Worm (Caenorhabditis elegans) whole organism, L3 larva: ENCODE measurements around the gene M70.5.
"Not testable (repeated sequence)": the region's sequence is repeated elsewhere in the genome, so short reads cannot be mapped to it uniquely, and the experiment has no call there.

Experiments used
- R02D3.7 ChIP-seq: fragments of 150-350 bp; optimal IDR thresholded peaks from 2 replicates; lab custom pipeline; 2014; ENCODE audit warnings: missing biosample characterization, missing genetic modification characterization
- ZK546.5 ChIP-seq: sonication (generic microtip); optimal IDR thresholded peaks from 2 replicates; lab custom pipeline; 2017; ENCODE audit warnings: missing biosample characterization, missing genetic modification characterization
- aly-2 ChIP-seq: fragments of 150-350 bp; optimal IDR thresholded peaks from 2 replicates; lab custom pipeline; 2014; ENCODE audit warnings: missing biosample characterization, missing genetic modification characterization
- ama-1 ChIP-seq: fragments of 150-350 bp; optimal IDR thresholded peaks from 2 replicates; lab custom pipeline; 2018
- ceh-16 ChIP-seq: sonication (generic microtip); optimal IDR thresholded peaks from 2 replicates; lab custom pipeline; 2017; ENCODE audit warnings: missing biosample characterization, missing genetic modification characterization
- ceh-28 ChIP-seq: fragments of 150-350 bp; optimal IDR thresholded peaks from 2 replicates; lab custom pipeline; 2014; ENCODE audit warnings: missing biosample characterization, missing genetic modification reagents, missing genetic modification characterization
- ceh-82 ChIP-seq: fragments of 150-350 bp; optimal IDR thresholded peaks from 2 replicates; lab custom pipeline; 2014; ENCODE audit warnings: missing biosample characterization, missing genetic modification characterization
- ceh-9 ChIP-seq: sonication (generic microtip); optimal IDR thresholded peaks from 2 replicates; lab custom pipeline; 2018; ENCODE audit warnings: missing biosample characterization, missing genetic modification characterization
- daf-12 ChIP-seq: fragments of 150-350 bp; optimal IDR thresholded peaks from 2 replicates; lab custom pipeline; 2014; ENCODE audit warnings: missing biosample characterization, missing genetic modification reagents, missing genetic modification characterization
- elt-1 ChIP-seq: fragments of 150-350 bp; optimal IDR thresholded peaks from 2 replicates; lab custom pipeline; 2014; ENCODE audit warnings: missing biosample characterization, missing genetic modification characterization
- elt-2 ChIP-seq: sonication (generic microtip); optimal IDR thresholded peaks from 2 replicates; lab custom pipeline; 2016; ENCODE audit warnings: missing genetic modification reagents, mild to moderate bottlenecking, missing genetic modification characterization, missing compliant biosample characterization
- elt-3 ChIP-seq, 3 experiments: fragments of 150-350 bp in 1 of 3; sonication (generic microtip) in 2 of 3; optimal IDR thresholded peaks; 2 replicates in 2 of 3; 4 replicates in 1 of 3; lab custom pipeline; 2014 to 2017; ENCODE audit warnings: missing biosample characterization in 3 of 3, missing genetic modification characterization in 3 of 3
- eor-1 ChIP-seq, 2 experiments: fragments of 150-350 bp; optimal IDR thresholded peaks; 2 replicates each; lab custom pipeline; 2014 to 2018; ENCODE audit warnings: missing biosample characterization in 2 of 2, missing genetic modification characterization in 2 of 2
- fkh-10 ChIP-seq: sonication (generic microtip); optimal IDR thresholded peaks from 2 replicates; lab custom pipeline; 2017; ENCODE audit warnings: missing biosample characterization, missing genetic modification reagents, missing genetic modification characterization
- fos-1 ChIP-seq: fragments of 150-350 bp; optimal IDR thresholded peaks from 2 replicates; lab custom pipeline; 2014; ENCODE audit warnings: missing biosample characterization, missing genetic modification characterization
- hmg-11 ChIP-seq: sonication (generic microtip); optimal IDR thresholded peaks from 2 replicates; lab custom pipeline; 2016; ENCODE audit warnings: missing genetic modification characterization, missing compliant biosample characterization
- lin-39 ChIP-seq: fragments of 150-350 bp; optimal IDR thresholded peaks from 2 replicates; lab custom pipeline; 2018; ENCODE audit warnings: missing biosample characterization, missing genetic modification reagents, missing genetic modification characterization
- lsy-12 ChIP-seq: sonication (generic microtip); optimal IDR thresholded peaks from 2 replicates; lab custom pipeline; 2016; ENCODE audit warnings: mild to moderate bottlenecking, missing genetic modification characterization, missing compliant biosample characterization
- mdl-1 ChIP-seq: fragments of 150-350 bp; optimal IDR thresholded peaks from 2 replicates; lab custom pipeline; 2014; ENCODE audit warnings: missing biosample characterization, missing genetic modification characterization
- mml-1 ChIP-seq: fragments of 150-350 bp; sonication (generic microtip); optimal IDR thresholded peaks from 3 replicates; lab custom pipeline; 2014; ENCODE audit warnings: missing biosample characterization, missing genetic modification characterization
- nhr-12 ChIP-seq: fragments of 150-350 bp; optimal IDR thresholded peaks from 2 replicates; lab custom pipeline; 2014; ENCODE audit warnings: missing biosample characterization, missing genetic modification characterization
- nhr-23 ChIP-seq: fragments of 150-350 bp; optimal IDR thresholded peaks from 2 replicates; lab custom pipeline; 2014; ENCODE audit warnings: missing biosample characterization, missing genetic modification reagents, missing genetic modification characterization
- nhr-237 ChIP-seq: fragments of 150-350 bp; optimal IDR thresholded peaks from 2 replicates; lab custom pipeline; 2014; ENCODE audit warnings: missing biosample characterization, missing genetic modification characterization
- nhr-25 ChIP-seq: sonication (generic microtip); optimal IDR thresholded peaks from 2 replicates; lab custom pipeline; 2017; ENCODE audit warnings: missing biosample characterization, missing genetic modification characterization
- nhr-28 ChIP-seq: fragments of 150-350 bp; optimal IDR thresholded peaks from 2 replicates; lab custom pipeline; 2014; ENCODE audit warnings: missing biosample characterization, missing genetic modification characterization
- nhr-43 ChIP-seq: sonication (generic microtip); optimal IDR thresholded peaks from 2 replicates; lab custom pipeline; 2016; ENCODE audit warnings: mild to moderate bottlenecking, missing genetic modification characterization, missing compliant biosample characterization; ENCODE audit not compliant: poor library complexity, severe bottlenecking
- nhr-67 ChIP-seq: fragments of 150-350 bp; optimal IDR thresholded peaks from 2 replicates; lab custom pipeline; 2014; ENCODE audit warnings: missing biosample characterization, missing genetic modification characterization
- nhr-76 ChIP-seq: fragments of 150-350 bp; sonication (generic microtip); optimal IDR thresholded peaks from 5 replicates; lab custom pipeline; 2014; ENCODE audit warnings: missing biosample characterization, missing genetic modification characterization
- nhr-77 ChIP-seq: fragments of 150-350 bp; optimal IDR thresholded peaks from 2 replicates; lab custom pipeline; 2014; ENCODE audit warnings: missing biosample characterization, missing genetic modification characterization
- pha-4 ChIP-seq: fragments of 150-350 bp; optimal IDR thresholded peaks from 2 replicates; lab custom pipeline; 2014; ENCODE audit warnings: missing biosample characterization, missing genetic modification reagents, missing genetic modification characterization
- pqm-1 ChIP-seq: fragments of 150-350 bp; optimal IDR thresholded peaks from 2 replicates; lab custom pipeline; 2017; ENCODE audit warnings: missing biosample characterization, missing genetic modification characterization, inconsistent platforms
- snpc-4 ChIP-seq: fragments of 150-350 bp; optimal IDR thresholded peaks from 2 replicates; lab custom pipeline; 2014; ENCODE audit warnings: missing biosample characterization, missing genetic modification characterization
- tbx-2 ChIP-seq: sonication (generic microtip); optimal IDR thresholded peaks from 2 replicates; lab custom pipeline; 2016; ENCODE audit warnings: mild to moderate bottlenecking, missing genetic modification characterization, missing compliant biosample characterization
- unc-39 ChIP-seq: sonication (generic microtip); optimal IDR thresholded peaks from 4 replicates; lab custom pipeline; 2017; ENCODE audit warnings: missing biosample characterization, missing genetic modification characterization
- unc-62 ChIP-seq: fragments of 150-350 bp; sonication (generic microtip); optimal IDR thresholded peaks from 4 replicates; lab custom pipeline; 2014; ENCODE audit warnings: missing biosample characterization, missing genetic modification reagents, missing genetic modification characterization
- ztf-11 ChIP-seq: fragments of 150-350 bp; optimal IDR thresholded peaks from 2 replicates; lab custom pipeline; 2014; ENCODE audit warnings: missing biosample characterization, missing genetic modification characterization
- ztf-4 ChIP-seq: fragments of 150-350 bp; optimal IDR thresholded peaks from 2 replicates; lab custom pipeline; 2014; ENCODE audit warnings: missing biosample characterization, missing genetic modification characterization

M70.5 gene

DNA sequence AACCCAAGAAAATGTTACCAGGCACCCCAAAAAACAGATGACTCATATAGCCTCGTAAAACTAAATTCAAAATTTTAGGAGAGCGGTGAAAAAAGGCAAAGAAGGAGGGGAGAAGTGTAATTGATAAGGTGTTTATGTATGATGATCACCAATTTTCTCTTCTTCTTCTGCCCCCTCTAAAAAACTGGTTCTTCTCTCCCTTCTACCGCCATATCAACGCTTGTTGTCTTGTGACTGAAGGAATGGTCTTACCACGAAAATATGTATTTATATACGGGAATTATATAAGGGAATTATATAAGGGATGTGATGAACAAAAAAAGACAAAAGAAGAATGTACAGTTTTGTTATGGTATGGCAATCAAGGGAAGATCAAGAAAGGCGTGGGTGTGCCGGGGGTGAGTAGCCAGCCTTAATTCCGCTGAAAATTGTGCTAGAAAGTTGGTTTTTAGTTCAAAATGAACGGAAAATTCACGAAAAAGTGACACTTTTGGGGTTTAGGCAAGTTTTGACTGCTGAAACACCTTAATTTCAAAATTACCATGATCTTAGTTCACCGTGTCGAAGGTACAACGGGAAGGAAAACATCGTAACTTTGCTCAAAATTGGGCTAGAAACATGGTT lies 6.0 kb upstream of the M70.5 start (continued):
- TF ChIP-seq nhr-76 (tag; lab: Kevin White, UChicago), result no peak
- peak; percentile 55 for TF ChIP-seq nhr-25
- no peak for TF ChIP-seq unc-62 (GFP tag; lab: Kevin White, UChicago)
- no peak for TF ChIP-seq nhr-237
- TF ChIP-seq nhr-67 (tag; lab: Kevin White, UChicago), result no peak
- no peak for TF ChIP-seq tbx-2 (tag; lab: Kevin White, UChicago)
- no peak for TF ChIP-seq ZK546.5 (tag; lab: Kevin White, UChicago)
- no peak for TF ChIP-seq daf-12
- no peak for TF ChIP-seq unc-39 (tag; lab: Kevin White, UChicago)
- no peak for TF ChIP-seq ztf-4 (tag; lab: Kevin White, UChicago)
- no peak for TF ChIP-seq lin-39 (tag; lab: Kevin White, UChicago)
- peak; percentile 60 for TF ChIP-seq ama-1 (lab: Kevin White, UChicago)
- no peak for TF ChIP-seq fos-1
- peak; percentile 87 for TF ChIP-seq nhr-23 (tag; lab: Kevin White, UChicago)
- TF ChIP-seq hmg-11 (tag; lab: Kevin White, UChicago), result no peak

DNA sequence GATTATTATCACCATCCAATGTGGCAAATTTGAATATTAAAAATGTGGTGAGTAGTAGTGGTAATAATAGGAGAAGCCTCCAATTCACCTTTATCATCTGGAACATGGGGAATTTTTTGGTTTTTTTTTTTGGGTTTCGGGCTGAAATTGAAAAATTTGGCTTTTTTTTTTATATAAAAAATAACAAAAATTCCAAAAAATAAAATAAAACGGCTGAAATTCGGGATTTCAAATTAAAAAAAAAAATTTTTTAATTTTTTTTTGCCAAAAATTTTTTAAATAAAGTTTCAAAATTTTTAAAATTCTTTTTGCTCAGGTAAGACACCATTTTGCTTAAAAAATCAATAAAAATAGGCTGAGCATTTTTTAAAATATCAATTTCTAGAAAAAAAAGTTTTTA lies 11.9 kb downstream of the M70.5 start, which contains the start of gene famp-1:
TSS of gene famp-1 (minus strand) at position 101 of the 400 bp plus-strand sequence.
- TF ChIP-seq ztf-4 (tag; lab: Kevin White, UChicago) (no peak), nhr-12 (no peak), fkh-10 (GFP tag; lab: Kevin White, UChicago) (no peak), nhr-67 (tag; lab: Kevin White, UChicago) (no peak), lin-39 (tag; lab: Kevin White, UChicago) (no peak), R02D3.7 (tag; lab: Kevin White, UChicago) (no peak), ZK546.5 (tag; lab: Kevin White, UChicago) (no peak)

DNA sequence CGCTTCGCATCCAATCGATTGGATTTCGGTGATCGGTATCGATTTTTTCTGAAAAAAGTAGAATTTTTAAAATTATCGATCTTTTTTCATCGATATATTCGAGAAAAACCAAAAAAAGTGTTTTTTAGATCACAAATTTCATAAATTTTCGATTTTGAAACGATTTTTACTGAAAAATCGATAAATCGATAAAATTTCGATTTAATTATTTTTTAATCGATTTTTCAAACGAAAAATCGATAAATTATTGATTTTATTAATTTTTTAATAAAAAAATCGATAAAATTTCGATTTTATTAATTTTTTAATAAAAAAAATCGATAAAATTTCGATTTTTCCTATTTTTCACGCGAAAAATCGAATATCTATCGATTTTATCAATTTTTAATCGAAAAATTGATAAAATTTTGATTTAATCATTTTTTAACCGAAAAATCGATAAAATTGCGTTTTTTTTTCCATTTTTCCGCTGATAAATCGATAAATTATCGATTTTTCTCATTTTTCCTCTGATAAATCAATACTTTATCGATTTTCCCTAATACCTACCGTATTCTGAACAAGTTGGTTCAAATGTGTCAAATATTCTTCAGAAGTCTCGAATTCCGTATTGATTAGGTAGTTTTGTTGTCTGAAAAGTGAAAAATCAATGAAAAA lies 21.9 kb downstream of the M70.5 start:
- peak; percentile 87 for TF ChIP-seq ceh-28 (tag; lab: Kevin White, UChicago)
- no peak for TF ChIP-seq nhr-25

DNA sequence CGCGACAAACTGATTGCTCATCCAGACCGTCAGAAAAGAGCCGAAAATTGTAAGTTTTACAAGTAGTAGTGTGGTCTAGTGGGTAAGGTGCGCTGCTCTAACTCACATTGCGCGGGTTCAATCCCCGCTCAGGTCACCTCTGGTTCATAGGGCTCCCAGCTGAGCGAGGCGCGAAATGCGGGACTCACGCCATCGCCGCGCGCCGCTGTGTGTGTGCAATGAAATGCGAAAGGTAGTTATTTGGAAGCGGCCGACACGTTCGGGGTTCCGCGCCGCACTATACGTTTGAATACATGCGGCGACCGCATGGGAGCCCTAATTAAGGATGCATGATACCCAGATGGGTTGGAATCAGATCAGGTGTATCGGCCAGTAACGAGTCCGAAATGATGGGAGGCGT lies 29.3 kb downstream of the M70.5 start:
- no peak for TF ChIP-seq nhr-77
- no peak for TF ChIP-seq aly-2
- TF ChIP-seq snpc-4, result no peak
- no peak for TF ChIP-seq elt-2
- TF ChIP-seq pqm-1 (tag; lab: Kevin White, UChicago), result no peak
- no peak for TF ChIP-seq pha-4 (tag; lab: Kevin White, UChicago)
- no peak for TF ChIP-seq elt-3 (tag; optimal IDR thresholded peaks at IDR 0.05; lab: Kevin White, UChicago)
- TF ChIP-seq hmg-11 (tag; lab: Kevin White, UChicago), result no peak
- TF ChIP-seq nhr-12, result no peak

DNA sequence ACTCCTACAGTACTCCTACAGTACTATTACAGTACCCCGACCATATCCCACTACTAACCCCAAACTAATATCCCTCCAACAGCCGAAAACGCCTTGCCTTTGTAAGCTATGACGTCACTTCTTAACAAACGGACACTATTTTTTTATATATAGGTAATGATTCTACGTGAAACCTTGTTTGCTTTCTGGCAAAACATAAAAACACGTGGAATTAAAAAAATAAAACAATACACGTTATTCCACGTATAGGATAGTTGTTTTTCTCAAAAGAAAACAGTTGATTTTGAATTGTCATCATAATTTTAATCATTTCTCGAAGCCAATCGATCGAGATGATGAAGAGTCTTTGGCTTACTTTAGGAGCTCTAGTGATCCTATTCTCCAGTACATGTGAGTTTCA lies 29.9 kb downstream of the M70.5 start, which contains the start of gene M70.1:
TSS of gene M70.1 (plus strand) at position 301 of the 400 bp plus-strand sequence.
- not testable (repeated sequence) for TF ChIP-seq nhr-43 (tag; lab: Kevin White, UChicago); daf-12; aly-2

DNA sequence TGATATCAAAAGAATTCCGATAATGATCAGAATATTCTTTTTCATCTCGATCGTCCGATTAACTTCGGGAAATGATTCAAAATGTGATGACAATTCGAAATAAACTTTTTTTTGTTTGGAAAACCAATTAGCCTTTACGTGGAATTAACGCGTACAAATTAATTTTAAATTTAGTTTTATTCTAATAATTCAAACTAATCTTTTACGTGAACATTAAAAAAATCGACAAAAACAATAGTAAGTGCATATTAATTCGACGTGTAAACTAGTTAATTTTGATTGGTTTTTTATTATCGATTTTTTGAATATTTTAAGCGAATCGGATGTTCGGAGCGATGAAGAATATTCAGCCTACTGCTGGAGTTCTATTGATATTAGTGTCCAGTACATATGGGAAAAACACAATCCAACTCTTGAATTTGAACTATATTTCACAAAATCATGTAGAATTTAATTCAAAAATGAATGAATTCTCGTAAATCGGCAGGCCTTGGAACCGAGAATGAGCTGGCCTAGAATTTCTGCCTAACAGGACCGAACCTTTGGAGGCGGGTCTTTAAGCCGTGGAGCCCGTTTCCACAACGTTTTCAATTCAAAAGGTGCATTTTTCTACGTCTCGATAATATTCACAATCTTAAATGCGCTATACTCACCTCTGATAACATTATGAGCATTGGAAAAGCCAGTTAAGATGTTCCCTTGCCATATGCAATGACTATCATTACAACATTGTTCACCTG lies 32.9 kb downstream of the M70.5 start, which contains the start of the genes M70.3 and M70.2:
TSS of gene M70.3 (minus strand) at position 101 of the 740 bp plus-strand sequence.
TSS of gene M70.2 (plus strand) at position 690 of the 740 bp plus-strand sequence.
- TF ChIP-seq ceh-16 (tag; lab: Kevin White, UChicago), result no peak
- no peak for TF ChIP-seq ceh-82
- TF ChIP-seq nhr-25, result no peak
- no peak for TF ChIP-seq aly-2
- no peak for TF ChIP-seq ama-1 (lab: Kevin White, UChicago)
- TF ChIP-seq daf-12, result no peak
- TF ChIP-seq ztf-11 (tag; lab: Kevin White, UChicago), result no peak
- no peak for TF ChIP-seq nhr-43 (tag; lab: Kevin White, UChicago)
- no peak for TF ChIP-seq fos-1
- TF ChIP-seq pqm-1 (tag; lab: Kevin White, UChicago), result no peak
- no peak for TF ChIP-seq nhr-23 (tag; lab: Kevin White, UChicago)
- no peak for TF ChIP-seq elt-1 (tag; lab: Kevin White, UChicago)
- no peak for TF ChIP-seq eor-1 (tag; optimal IDR thresholded peaks at IDR 0.05; lab: Kevin White, UChicago)
- TF ChIP-seq lsy-12 (tag; lab: Kevin White, UChicago), result no peak
- no peak for TF ChIP-seq nhr-67 (tag; lab: Kevin White, UChicago)
- TF ChIP-seq nhr-28, result no peak
- TF ChIP-seq ceh-9 (tag; lab: Kevin White, UChicago), result no peak
- no peak for TF ChIP-seq mdl-1
- no peak for TF ChIP-seq R02D3.7 (tag; lab: Kevin White, UChicago)
- no peak for TF ChIP-seq mml-1
